Worm (Caenorhabditis elegans) whole organism, L4 larva: ENCODE results near the gene nop-1.

ENCODE experiments used
- F37D6.2 ChIP-seq: sonication (generic microtip); optimal IDR thresholded peaks from 2 replicates; lab custom pipeline; 2016; ENCODE audit warnings: mild to moderate bottlenecking, missing genetic modification characterization, missing compliant biosample characterization
- T20F7.1 ChIP-seq: fragments of 200-800 bp; sonication (Bioruptor generic); optimal IDR thresholded peaks from 2 replicates; lab custom pipeline; 2018; ENCODE audit warnings: mild to moderate bottlenecking, missing genetic modification characterization, missing compliant biosample characterization
- Y105C5A.15 ChIP-seq: fragments of 200-800 bp; sonication (Bioruptor generic); IDR thresholded peaks from 2 replicates; pipeline ENCODE4 v1.3.6; 2022; ENCODE audit warnings: missing genetic modification characterization, missing compliant biosample characterization
- Y48G9A.11 ChIP-seq: fragments of 200-800 bp; sonication (Bioruptor generic); IDR thresholded peaks from 2 replicates; pipeline ENCODE4 v1.3.6; 2022; ENCODE audit warnings: missing genetic modification reagents, missing genetic modification characterization, missing compliant biosample characterization
- Y5F2A.4 ChIP-seq: fragments of 200-800 bp; sonication (Bioruptor generic); optimal IDR thresholded peaks from 2 replicates; lab custom pipeline; 2018; ENCODE audit warnings: mild to moderate bottlenecking, missing genetic modification characterization, missing compliant biosample characterization
- aha-1 ChIP-seq: fragments of 150-350 bp; peaks from one replicate; lab custom pipeline; 2014; ENCODE audit warnings: missing biosample characterization, missing genetic modification characterization
- ceh-20 ChIP-seq: fragments of 200-800 bp; sonication (Bioruptor generic); IDR thresholded peaks from 2 replicates; pipeline ENCODE4 v1.3.6; 2022; ENCODE audit warnings: missing genetic modification reagents, missing genetic modification characterization, missing compliant biosample characterization
- ceh-44 ChIP-seq: fragments of 200-800 bp; sonication (Bioruptor generic); IDR thresholded peaks from 2 replicates; pipeline ENCODE4 v1.3.6; 2022; ENCODE audit warnings: missing genetic modification reagents, missing genetic modification characterization, missing compliant biosample characterization
- daf-16 ChIP-seq, 3 experiments: sonication (generic microtip); optimal IDR thresholded peaks; 2 replicates each; lab custom pipeline; 2016 to 2017; ENCODE audit warnings: missing genetic modification characterization in 3 of 3, missing genetic modification reagents in 3 of 3, mild to moderate bottlenecking in 2 of 3, missing compliant biosample characterization in 2 of 3, missing biosample characterization in 1 of 3, moderate library complexity in 1 of 3
- dmd-9 ChIP-seq: fragments of 200-800 bp; sonication (Bioruptor generic); IDR thresholded peaks from 2 replicates; pipeline ENCODE4 v1.3.6; 2022; ENCODE audit warnings: missing genetic modification reagents, missing genetic modification characterization, missing compliant biosample characterization
- dpl-1 ChIP-seq: fragments of 150-350 bp; optimal IDR thresholded peaks from 2 replicates; lab custom pipeline; 2014; ENCODE audit warnings: missing biosample characterization, missing genetic modification reagents, missing genetic modification characterization
- duxl-1 ChIP-seq: sonication (generic microtip); optimal IDR thresholded peaks from 2 replicates; lab custom pipeline; 2016; ENCODE audit warnings: mild to moderate bottlenecking, missing genetic modification characterization, moderate library complexity, missing compliant biosample characterization; ENCODE audit not compliant: poor library complexity
- dve-1 ChIP-seq: sonication (generic microtip); optimal IDR thresholded peaks from 2 replicates; lab custom pipeline; 2017; ENCODE audit warnings: antibody characterized with exemption, mild to moderate bottlenecking, missing genetic modification characterization, missing compliant biosample characterization; ENCODE audit not compliant: insufficient read depth
- egl-27 ChIP-seq: sonication (generic microtip); optimal IDR thresholded peaks from 3 replicates; lab custom pipeline; 2017; ENCODE audit warnings: missing biosample characterization, missing genetic modification reagents, missing genetic modification characterization
- hif-1 ChIP-seq, 2 experiments: sonication (generic microtip); optimal IDR thresholded peaks; 2 replicates each; lab custom pipeline; 2016 to 2017; ENCODE audit warnings: missing compliant biosample characterization in 2 of 2, missing genetic modification characterization in 2 of 2, missing genetic modification reagents in 2 of 2, missing genotype in 2 of 2, mild to moderate bottlenecking in 1 of 2
- hlh-11 ChIP-seq: fragments of 200-800 bp; sonication (Bioruptor generic); optimal IDR thresholded peaks from 2 replicates; lab custom pipeline; 2018; ENCODE audit warnings: mild to moderate bottlenecking, missing genetic modification characterization, missing compliant biosample characterization
- hlh-30 ChIP-seq: sonication (generic microtip); optimal IDR thresholded peaks from 2 replicates; lab custom pipeline; 2017; ENCODE audit warnings: antibody characterized with exemption, mild to moderate bottlenecking, missing genetic modification characterization, missing compliant biosample characterization; ENCODE audit not compliant: insufficient read depth
- hmg-1.1 ChIP-seq: fragments of 200-800 bp; sonication (Bioruptor generic); IDR thresholded peaks from 2 replicates; pipeline ENCODE4 v1.3.6; 2022; ENCODE audit warnings: missing genetic modification reagents, missing genetic modification characterization, missing compliant biosample characterization
- jun-1 ChIP-seq: fragments of 150-350 bp; optimal IDR thresholded peaks from 2 replicates; lab custom pipeline; 2014; ENCODE audit warnings: missing biosample characterization, missing genetic modification reagents, missing genetic modification characterization
- lin-13 ChIP-seq: fragments of 150-350 bp; optimal IDR thresholded peaks from 2 replicates; lab custom pipeline; 2014; ENCODE audit warnings: missing biosample characterization, missing genetic modification reagents, missing genetic modification characterization
- lin-38 ChIP-seq: fragments of 200-800 bp; sonication (Bioruptor generic); IDR thresholded peaks from 2 replicates; pipeline ENCODE4 v1.3.6; 2022; ENCODE audit warnings: missing genetic modification reagents, missing genetic modification characterization, missing compliant biosample characterization
- lin-39 ChIP-seq: fragments of 150-350 bp; optimal IDR thresholded peaks from 2 replicates; lab custom pipeline; 2014; ENCODE audit warnings: missing biosample characterization, missing genetic modification reagents, missing genetic modification characterization
- lir-3 ChIP-seq: sonication (generic microtip); optimal IDR thresholded peaks from 2 replicates; lab custom pipeline; 2016; ENCODE audit warnings: mild to moderate bottlenecking, missing genetic modification characterization, missing compliant biosample characterization
- lsy-2 ChIP-seq, 2 experiments: fragments of 150-350 bp in 1 of 2; sonication (generic microtip) in 1 of 2; optimal IDR thresholded peaks; 2 replicates each; lab custom pipeline; 2014 to 2017; ENCODE audit warnings: missing biosample characterization in 2 of 2, missing genetic modification characterization in 2 of 2
- mdl-1 ChIP-seq, 2 experiments: fragments of 150-350 bp in 1 of 2; sonication (generic microtip) in 1 of 2; optimal IDR thresholded peaks; 2 replicates each; lab custom pipeline; 2014 to 2017; ENCODE audit warnings: missing biosample characterization in 2 of 2, missing genetic modification characterization in 2 of 2
- mep-1 ChIP-seq: fragments of 150-350 bp; sonication (generic microtip); optimal IDR thresholded peaks from 3 replicates; lab custom pipeline; 2014; ENCODE audit warnings: missing biosample characterization, missing genetic modification characterization
- mxl-2 ChIP-seq: fragments of 200-800 bp; sonication (Bioruptor generic); conservative IDR thresholded peaks from 2 replicates; pipeline ENCODE4 v1.3.6; 2022; ENCODE audit warnings: missing genetic modification reagents, missing genetic modification characterization, missing compliant biosample characterization
- mxl-3 ChIP-seq: fragments of 200-800 bp; sonication (Bioruptor generic); optimal IDR thresholded peaks from 2 replicates; lab custom pipeline; 2018; ENCODE audit warnings: mild to moderate bottlenecking, missing genetic modification characterization, missing compliant biosample characterization
- nhr-28 ChIP-seq: fragments of 150-350 bp; optimal IDR thresholded peaks from 2 replicates; lab custom pipeline; 2014; ENCODE audit warnings: missing biosample characterization, missing genetic modification characterization
- nhr-41 ChIP-seq: fragments of 200-800 bp; sonication (Bioruptor generic); IDR thresholded peaks from 2 replicates; pipeline ENCODE4 v1.3.6; 2022; ENCODE audit warnings: missing genetic modification reagents, missing genetic modification characterization, missing compliant biosample characterization
- nhr-42 ChIP-seq: fragments of 200-800 bp; sonication (Bioruptor generic); IDR thresholded peaks from 2 replicates; pipeline ENCODE4 v1.3.6; 2022; ENCODE audit warnings: missing genetic modification characterization, missing compliant biosample characterization
- nhr-48 ChIP-seq: sonication (generic microtip); optimal IDR thresholded peaks from 2 replicates; lab custom pipeline; 2016; ENCODE audit warnings: mild to moderate bottlenecking, missing genetic modification characterization, missing compliant biosample characterization
- nhr-6 ChIP-seq: fragments of 150-350 bp; optimal IDR thresholded peaks from 2 replicates; lab custom pipeline; 2014; ENCODE audit warnings: missing biosample characterization, missing genetic modification characterization
- pha-4 ChIP-seq, 2 experiments: fragments of 150-350 bp in 1 of 2; fragments of 200-800 bp in 1 of 2; sonication (Bioruptor generic) in 1 of 2; IDR thresholded peaks in 1 of 2; optimal IDR thresholded peaks in 1 of 2; 2 replicates each; pipeline versions ENCODE4 v1.3.6 to Lab custom; 2014 to 2022; ENCODE audit warnings: missing genetic modification characterization in 2 of 2, missing genetic modification reagents in 2 of 2, missing biosample characterization in 1 of 2, missing compliant biosample characterization in 1 of 2
- php-3 ChIP-seq: fragments of 200-800 bp; sonication (Bioruptor generic); IDR thresholded peaks from 2 replicates; pipeline ENCODE4 v1.3.6; 2022; ENCODE audit warnings: missing genetic modification reagents, missing genetic modification characterization, missing compliant biosample characterization
- rbr-2 ChIP-seq: sonication (generic microtip); optimal IDR thresholded peaks from 2 replicates; lab custom pipeline; 2016; ENCODE audit warnings: missing genotype, missing genetic modification characterization, missing compliant biosample characterization
- saeg-2 ChIP-seq: fragments of 200-800 bp; sonication (Bioruptor generic); IDR thresholded peaks from 2 replicates; pipeline ENCODE4 v1.3.6; 2022; ENCODE audit warnings: missing genetic modification reagents, missing genetic modification characterization, missing compliant biosample characterization
- sdz-12 ChIP-seq: fragments of 200-800 bp; sonication (Bioruptor generic); optimal IDR thresholded peaks from 2 replicates; lab custom pipeline; 2018; ENCODE audit warnings: mild to moderate bottlenecking, missing genetic modification characterization, missing compliant biosample characterization
- tra-1 ChIP-seq: fragments of 200-800 bp; sonication (Bioruptor generic); IDR thresholded peaks from 2 replicates; pipeline ENCODE4 v1.3.6; 2022; ENCODE audit warnings: missing genetic modification reagents, missing genetic modification characterization, missing compliant biosample characterization
- unc-62 ChIP-seq, 3 experiments: fragments of 150-350 bp in 1 of 3; sonication (generic microtip); optimal IDR thresholded peaks in 2 of 3; peaks in 1 of 3; 1 replicate in 1 of 3; 2 replicates in 2 of 3; lab custom pipeline; 2014 to 2017; ENCODE audit warnings: missing biosample characterization in 3 of 3, missing genetic modification characterization in 3 of 3, missing genetic modification reagents in 3 of 3, missing genotype in 1 of 3
- zfp-2 ChIP-seq: sonication (generic microtip); optimal IDR thresholded peaks from 2 replicates; lab custom pipeline; 2016; ENCODE audit warnings: mild to moderate bottlenecking, missing genetic modification characterization, missing compliant biosample characterization

Gene nop-1

ce11 chrIII:5921067-5921678, 37.3 kb upstream of the nop-1 start (continued):
- TF ChIP-seq aha-1 (tag; lab: Kevin White, UChicago) (peak; percentile 88), lin-13 (no peak), saeg-2 (GFP tag; lab: Robert Waterston, UW) (no peak), dve-1 (peak; percentile 34), ceh-44 (GFP tag; lab: Robert Waterston, UW) (no peak), nhr-48 (tag; lab: Kevin White, UChicago) (peak; percentile 90), nhr-42 (GFP tag; lab: Robert Waterston, UW) (no peak)

DNA sequence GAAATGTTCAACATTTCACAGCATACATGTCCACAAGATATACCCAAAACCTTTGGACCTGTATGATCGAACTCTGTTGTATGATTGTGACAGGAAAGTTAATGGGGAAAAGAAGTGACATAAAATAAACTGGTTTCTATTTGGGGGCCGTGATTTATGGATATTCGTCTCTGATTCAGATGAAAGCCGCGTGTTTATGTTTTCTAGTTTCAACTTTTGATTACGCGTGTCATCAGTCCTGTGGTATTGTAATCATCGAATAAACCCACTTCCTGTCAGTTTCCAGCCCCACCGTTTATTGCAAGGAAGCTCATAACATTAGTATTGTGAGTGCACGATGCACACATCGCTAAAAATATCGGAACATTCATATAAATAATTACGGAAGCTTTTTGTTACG, 36.3 kb upstream of the nop-1 start:
- TF ChIP-seq lsy-2 (tag; optimal IDR thresholded peaks at IDR 0.05; lab: Kevin White, UChicago) = peak in 1 of 2 experiments; percentile 6
- no peak for TF ChIP-seq dmd-9 (GFP tag; lab: Robert Waterston, UW)
- no peak for TF ChIP-seq zfp-2 (tag; lab: Kevin White, UChicago)
- TF ChIP-seq mdl-1 (tag; optimal IDR thresholded peaks at IDR 0.05; lab: Kevin White, UChicago) = peak in 1 of 2 experiments; percentile 59
- 0 out of 2 replicates have a peak, but pooled peaks have one; percentile 24 for TF ChIP-seq php-3 (GFP tag; lab: Robert Waterston, UW)
- no peak for TF ChIP-seq ceh-20 (GFP tag; lab: Robert Waterston, UW)
- TF ChIP-seq nhr-48 (tag; lab: Kevin White, UChicago) = peak; percentile 15
- TF ChIP-seq ceh-44 (GFP tag; lab: Robert Waterston, UW) = no peak
- no peak for TF ChIP-seq F37D6.2
- TF ChIP-seq nhr-28 (tag; lab: Kevin White, UChicago) = peak; percentile 80
- TF ChIP-seq Y5F2A.4 (GFP tag; lab: Kevin White, UChicago) = no peak
- TF ChIP-seq jun-1 (tag; lab: Kevin White, UChicago) = no peak
- TF ChIP-seq hlh-30 (tag; lab: Kevin White, UChicago) = peak; percentile 43
- TF ChIP-seq Y48G9A.11 (GFP tag; lab: Robert Waterston, UW) = no peak
- peak in 1 of 2 experiments; percentile 72 for TF ChIP-seq unc-62 (GFP tag; optimal IDR thresholded peaks at IDR 0.05 in 1 of 2; lab: Kevin White, UChicago)
- peak; percentile 42 for TF ChIP-seq unc-62 (tag; optimal IDR thresholded peaks at IDR 0.05; lab: Kevin White, UChicago)
- peak; percentile 48 for TF ChIP-seq hlh-11
- TF ChIP-seq sdz-12 (GFP tag; lab: Kevin White, UChicago) = no peak
- peak; percentile 50 for TF ChIP-seq mxl-3

DNA sequence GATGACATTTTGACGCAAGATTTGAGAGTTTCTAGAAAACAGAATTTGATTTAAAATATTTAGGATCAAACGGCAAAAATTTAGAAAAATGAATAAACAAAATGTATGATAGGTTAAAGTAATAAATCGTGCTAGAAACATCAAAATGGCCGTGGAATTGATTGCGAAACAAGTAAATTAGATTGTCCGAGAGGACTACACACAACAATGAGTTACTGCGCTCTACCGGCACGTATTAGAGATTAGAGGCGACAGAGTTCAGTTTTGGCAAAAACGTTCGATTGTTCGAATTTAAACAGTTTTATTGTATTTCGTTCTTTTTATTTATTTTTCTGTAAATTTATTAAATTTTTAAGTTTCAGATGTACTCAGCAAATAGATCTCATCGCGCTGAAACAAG, 32.8 kb upstream of the nop-1 start, which contains the start of the genes dnc-2 and bcl-7:
dnc-2 (minus strand) TSS at position 33 of the 400 bp plus-strand sequence.
bcl-7 (plus strand) TSS at position 363 of the 400 bp plus-strand sequence.
- TF ChIP-seq duxl-1 (tag; lab: Kevin White, UChicago) = peak; percentile 15
- peak; percentile 38 for TF ChIP-seq rbr-2 (tag; lab: Kevin White, UChicago)
- TF ChIP-seq nhr-48 (tag; lab: Kevin White, UChicago) = no peak
- TF ChIP-seq nhr-42 (GFP tag; lab: Robert Waterston, UW) = no peak
- TF ChIP-seq hif-1 (tag; optimal IDR thresholded peaks at IDR 0.05; lab: Kevin White, UChicago) = peak in 1 of 2 experiments; percentile 28
- TF ChIP-seq egl-27 (tag; lab: Kevin White, UChicago) = no peak
- no peak for TF ChIP-seq pha-4 (GFP tag; IDR thresholded peaks at IDR 0.05; lab: Robert Waterston, UW)
- peak; percentile 51 for TF ChIP-seq pha-4 (tag; optimal IDR thresholded peaks at IDR 0.05; lab: Kevin White, UChicago)
- TF ChIP-seq mdl-1 (tag; optimal IDR thresholded peaks at IDR 0.05; lab: Kevin White, UChicago) = no peak
- no peak for TF ChIP-seq Y105C5A.15 (GFP tag; lab: Robert Waterston, UW)
- no peak for TF ChIP-seq mxl-2 (GFP tag; lab: Robert Waterston, UW)
- peak; percentile 65 for TF ChIP-seq dpl-1 (GFP tag; lab: Kevin White, UChicago)
- peak; percentile 88 for TF ChIP-seq lin-38 (GFP tag; lab: Robert Waterston, UW)
- TF ChIP-seq hmg-1.1 (GFP tag; lab: Robert Waterston, UW) = 0 out of 2 replicates have a peak, but pooled peaks have one; percentile 6
- TF ChIP-seq lin-39 (tag; lab: Kevin White, UChicago) = no peak
- TF ChIP-seq nhr-6 = peak; percentile 12
- TF ChIP-seq dve-1 = peak; percentile 37
- TF ChIP-seq daf-16 (GFP tag; optimal IDR thresholded peaks at IDR 0.05; lab: Kevin White, UChicago) = no peak
- TF ChIP-seq daf-16 (tag; optimal IDR thresholded peaks at IDR 0.05; lab: Kevin White, UChicago) = peak; percentile 31
- no peak for TF ChIP-seq tra-1
- TF ChIP-seq lsy-2 (tag; optimal IDR thresholded peaks at IDR 0.05; lab: Kevin White, UChicago) = peak in 1 of 2 experiments; percentile 84
- TF ChIP-seq T20F7.1 (GFP tag; lab: Kevin White, UChicago) = peak; percentile 23
- no peak for TF ChIP-seq lir-3 (tag; lab: Kevin White, UChicago)
- TF ChIP-seq nhr-41 = no peak
- TF ChIP-seq aha-1 (tag; lab: Kevin White, UChicago) = peak; percentile 9
- TF ChIP-seq mep-1 = peak; percentile 38
